Fruit fly (Drosophila melanogaster) whole organism, wandering third instar larva: ENCODE results near the gene CG14854.

Source experiments
- CG32264 ChIP-seq: fragments of 200-800 bp; sonication (Bioruptor generic); optimal IDR thresholded peaks from 2 replicates; lab custom pipeline; 2016; ENCODE audit warnings: missing biosample characterization, missing genetic modification characterization
- CG9705 ChIP-seq: fragments of 200-800 bp; sonication (Bioruptor generic); optimal IDR thresholded peaks from 2 replicates; lab custom pipeline; 2018; ENCODE audit warnings: missing biosample characterization, mild to moderate bottlenecking, missing genetic modification characterization
- CrebA ChIP-seq: fragments of 200-800 bp; sonication (Bioruptor generic); optimal IDR thresholded peaks from 2 replicates; lab custom pipeline; 2016; ENCODE audit warnings: missing biosample characterization, mild to moderate bottlenecking, missing genetic modification characterization, borderline replicate concordance
- Dif ChIP-seq: fragments of 200-275, 200-300 bp; sonication (Bioruptor generic); optimal IDR thresholded peaks from 2 replicates; lab custom pipeline; 2018; ENCODE audit warnings: missing biosample characterization, missing genetic modification characterization; ENCODE audit not compliant: partially characterized antibody
- HLH106 ChIP-seq: fragments of 200-800 bp; optimal IDR thresholded peaks from 3 replicates; lab custom pipeline; 2019; ENCODE audit warnings: missing biosample characterization, mild to moderate bottlenecking, missing genetic modification characterization, moderate library complexity
- Hnf4 ChIP-seq: fragments of 200-800 bp; sonication (Bioruptor generic); optimal IDR thresholded peaks from 2 replicates; lab custom pipeline; 2016; ENCODE audit warnings: missing biosample characterization, mild to moderate bottlenecking, missing genetic modification characterization
- Hr83 ChIP-seq: fragments of 200-300 bp; sonication (Bioruptor generic); optimal IDR thresholded peaks from 2 replicates; lab custom pipeline; 2016; ENCODE audit warnings: missing biosample characterization, mild to moderate bottlenecking, missing genetic modification characterization, moderate library complexity; ENCODE audit not compliant: poor library complexity, severe bottlenecking
- Jra ChIP-seq: sonication (Bioruptor generic); optimal IDR thresholded peaks from 2 replicates; lab custom pipeline; 2016; ENCODE audit warnings: missing biosample characterization, missing genetic modification characterization
- Mio ChIP-seq: sonication (Bioruptor generic); optimal IDR thresholded peaks from 2 replicates; lab custom pipeline; 2016; ENCODE audit warnings: missing biosample characterization, missing genetic modification characterization
- Myc ChIP-seq: fragments of >200 bp; optimal IDR thresholded peaks from 2 replicates; lab custom pipeline; 2017
- N ChIP-seq: fragments of >200 bp; optimal IDR thresholded peaks from 2 replicates; lab custom pipeline; 2018; ENCODE audit warnings: missing biosample characterization, missing external identifiers, missing genetic modification characterization
- OdsH ChIP-seq: fragments of 200-800 bp; sonication (Bioruptor generic); optimal IDR thresholded peaks from 2 replicates; lab custom pipeline; 2016; ENCODE audit warnings: missing biosample characterization, mild to moderate bottlenecking, missing genetic modification characterization
- Sp1 ChIP-seq: fragments of 200-800 bp; sonication (Bioruptor generic); optimal IDR thresholded peaks from 3 replicates; lab custom pipeline; 2019; ENCODE audit warnings: missing biosample characterization, mild to moderate bottlenecking, missing genetic modification characterization, moderate library complexity
- br ChIP-seq: fragments of 200-800 bp; sonication (Bioruptor generic); optimal IDR thresholded peaks from 2 replicates; lab custom pipeline; 2016; ENCODE audit warnings: missing biosample characterization, missing genetic modification characterization
- dmrt93B ChIP-seq: fragments of 200-800 bp; sonication (Bioruptor generic); optimal IDR thresholded peaks from 2 replicates; lab custom pipeline; 2018; ENCODE audit warnings: missing biosample characterization, mild to moderate bottlenecking, missing genetic modification characterization
- dsf ChIP-seq: sonication (Bioruptor generic); optimal IDR thresholded peaks from 2 replicates; lab custom pipeline; 2016; ENCODE audit warnings: missing biosample characterization, missing genetic modification characterization, borderline replicate concordance
- ey ChIP-seq: fragments of 200-800 bp; sonication (Bioruptor generic); optimal IDR thresholded peaks from 2 replicates; lab custom pipeline; 2016; ENCODE audit warnings: missing biosample characterization, missing genetic modification characterization
- foxo ChIP-seq, 2 experiments: fragments of 200-800 bp; sonication (Bioruptor generic); optimal IDR thresholded peaks; 2 replicates in 1 of 2; 3 replicates in 1 of 2; lab custom pipeline; 2016 to 2017; ENCODE audit warnings: missing biosample characterization in 2 of 2, missing genetic modification characterization in 2 of 2
- fru ChIP-seq: fragments of 200-800 bp; sonication (Bioruptor generic); optimal IDR thresholded peaks from 3 replicates; lab custom pipeline; 2016; ENCODE audit warnings: missing biosample characterization, mild to moderate bottlenecking, missing genetic modification characterization
- h ChIP-seq: fragments of 200-800 bp; sonication (Bioruptor generic); optimal IDR thresholded peaks from 3 replicates; lab custom pipeline; 2016; ENCODE audit warnings: missing biosample characterization, mild to moderate bottlenecking, missing genetic modification characterization
- jim ChIP-seq: fragments of 175-275, 200-325 bp; sonication (Bioruptor generic); optimal IDR thresholded peaks from 2 replicates; lab custom pipeline; 2016; ENCODE audit warnings: missing biosample characterization, mild to moderate bottlenecking, missing genetic modification characterization
- pan ChIP-seq: fragments of >200 bp; optimal IDR thresholded peaks from 2 replicates; lab custom pipeline; 2017
- psq ChIP-seq: fragments of 200-800 bp; sonication (Bioruptor generic); optimal IDR thresholded peaks from 3 replicates; lab custom pipeline; 2017; ENCODE audit warnings: missing biosample characterization, mild to moderate bottlenecking, missing genetic modification characterization, moderate library complexity
- rgr ChIP-seq: fragments of 200-800 bp; sonication (Bioruptor generic); optimal IDR thresholded peaks from 3 replicates; lab custom pipeline; 2016; ENCODE audit warnings: missing biosample characterization, mild to moderate bottlenecking, missing genetic modification characterization
- sage ChIP-seq: fragments of 200-800 bp; sonication (Bioruptor generic); optimal IDR thresholded peaks from 2 replicates; lab custom pipeline; 2016; ENCODE audit warnings: missing biosample characterization, mild to moderate bottlenecking, missing genetic modification characterization
- sv ChIP-seq: fragments of 200-800 bp; sonication (Bioruptor generic); optimal IDR thresholded peaks from 3 replicates; lab custom pipeline; 2016; ENCODE audit warnings: missing biosample characterization, missing genetic modification characterization
- tai ChIP-seq: sonication (Bioruptor generic); optimal IDR thresholded peaks from 2 replicates; lab custom pipeline; 2016; ENCODE audit warnings: missing biosample characterization, missing genetic modification characterization
- woc ChIP-seq: sonication (Bioruptor generic); optimal IDR thresholded peaks from 2 replicates; lab custom pipeline; 2016; ENCODE audit warnings: missing biosample characterization, mild to moderate bottlenecking, missing genetic modification characterization

Gene CG14854

DNA sequence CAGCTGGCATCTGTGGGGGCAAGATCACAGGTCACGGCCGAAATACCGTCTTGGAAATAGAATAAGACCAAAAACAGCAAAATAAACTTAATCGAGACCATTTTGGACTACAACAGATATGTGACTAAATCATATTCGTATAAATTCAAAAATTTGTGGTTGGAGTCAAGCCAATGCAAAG lies 16.5 kb upstream of the CG14854 start, which contains the start of gene CG44094:
Gene CG44094 (minus strand): TSS at position 101 of the 181 bp plus-strand sequence.
- TF ChIP-seq tai (GFP tag; lab: Kevin White, UChicago), result no peak
- TF ChIP-seq foxo (GFP tag; optimal IDR thresholded peaks at IDR 0.05; lab: Kevin White, UChicago), result no peak
- no peak for TF ChIP-seq CrebA (GFP tag; lab: Kevin White, UChicago)
- TF ChIP-seq Hr83 (GFP tag; lab: Kevin White, UChicago), result no peak

DNA sequence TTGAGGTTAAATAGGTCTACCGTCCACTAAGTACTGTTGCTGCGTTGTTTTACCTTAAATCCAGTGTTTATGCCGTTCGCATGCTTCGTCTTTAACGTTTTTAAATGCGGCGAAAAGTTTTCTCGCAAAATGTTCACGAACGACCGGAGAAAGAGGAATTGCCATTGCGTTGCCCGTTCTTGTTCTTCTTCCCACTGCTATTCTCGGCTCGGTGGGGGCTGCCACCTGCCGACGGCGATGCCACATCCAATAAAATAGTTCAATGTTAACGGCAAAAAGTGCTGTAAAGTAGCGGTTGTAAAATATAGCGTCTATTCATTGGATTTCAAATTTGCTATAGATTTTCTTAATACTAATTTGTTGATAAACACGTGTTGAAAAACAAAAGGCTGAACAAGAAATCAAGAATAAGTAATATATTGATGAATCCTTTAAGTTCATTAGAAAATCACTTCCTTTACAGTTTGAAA lies 15.9 kb upstream of the CG14854 start, which contains the start of gene CG7987:
Gene CG7987 (minus strand): TSS at position 170 of the 470 bp plus-strand sequence.
- peak in 1 of 2 experiments; percentile 37 for TF ChIP-seq foxo (GFP tag; optimal IDR thresholded peaks at IDR 0.05; lab: Kevin White, UChicago)
- TF ChIP-seq h, result peak; percentile 36
- peak; percentile 95 for TF ChIP-seq psq
- no peak for TF ChIP-seq dmrt93B
- TF ChIP-seq tai (GFP tag; lab: Kevin White, UChicago), result no peak
- no peak for TF ChIP-seq HLH106 (tag; lab: Kevin White, UChicago)
- TF ChIP-seq CG32264 (GFP tag; lab: Kevin White, UChicago), result no peak
- peak; percentile 27 for TF ChIP-seq rgr (GFP tag; lab: Kevin White, UChicago)
- TF ChIP-seq Hr83 (GFP tag; lab: Kevin White, UChicago), result peak; percentile 7

dm6 chr3R:14574962-14575717 lies 15.3 kb upstream of the CG14854 start:
- TF ChIP-seq dmrt93B, result peak; percentile 61
- TF ChIP-seq OdsH (GFP tag; lab: Kevin White, UChicago), result peak; percentile 75
- TF ChIP-seq Mio (GFP tag; lab: Kevin White, UChicago), result no peak
- no peak for TF ChIP-seq pan
- peak; percentile 50 for TF ChIP-seq sv (GFP tag; lab: Kevin White, UChicago)
- peak in 1 of 2 experiments; percentile 86 for TF ChIP-seq foxo (GFP tag; optimal IDR thresholded peaks at IDR 0.05; lab: Kevin White, UChicago)
- peak; percentile 69 for TF ChIP-seq ey (GFP tag; lab: Kevin White, UChicago)
- peak; percentile 60 for TF ChIP-seq fru (GFP tag; lab: Kevin White, UChicago)
- TF ChIP-seq Sp1 (GFP tag; lab: Kevin White, UChicago), result peak; percentile 70
- peak; percentile 74 for TF ChIP-seq HLH106 (tag; lab: Kevin White, UChicago)
- peak; percentile 74 for TF ChIP-seq rgr (GFP tag; lab: Kevin White, UChicago)
- peak; percentile 66 for TF ChIP-seq Hnf4 (GFP tag; lab: Kevin White, UChicago)
- TF ChIP-seq N (GFP tag; lab: Kevin White, UChicago), result no peak
- peak; percentile 94 for TF ChIP-seq psq
- no peak for TF ChIP-seq tai (GFP tag; lab: Kevin White, UChicago)
- TF ChIP-seq br (GFP tag; lab: Kevin White, UChicago), result peak; percentile 47
- TF ChIP-seq h, result peak; percentile 61
- TF ChIP-seq dsf (GFP tag; lab: Kevin White, UChicago), result peak; percentile 14
- TF ChIP-seq woc (GFP tag; lab: Kevin White, UChicago), result peak; percentile 68
- TF ChIP-seq Jra (GFP tag; lab: Kevin White, UChicago), result peak; percentile 65
- no peak for TF ChIP-seq CG9705 (GFP tag; lab: Kevin White, UChicago)
- TF ChIP-seq jim (GFP tag; lab: Kevin White, UChicago), result no peak
- no peak for TF ChIP-seq Dif (GFP tag; lab: Kevin White, UChicago)
- peak; percentile 87 for TF ChIP-seq Myc

DNA sequence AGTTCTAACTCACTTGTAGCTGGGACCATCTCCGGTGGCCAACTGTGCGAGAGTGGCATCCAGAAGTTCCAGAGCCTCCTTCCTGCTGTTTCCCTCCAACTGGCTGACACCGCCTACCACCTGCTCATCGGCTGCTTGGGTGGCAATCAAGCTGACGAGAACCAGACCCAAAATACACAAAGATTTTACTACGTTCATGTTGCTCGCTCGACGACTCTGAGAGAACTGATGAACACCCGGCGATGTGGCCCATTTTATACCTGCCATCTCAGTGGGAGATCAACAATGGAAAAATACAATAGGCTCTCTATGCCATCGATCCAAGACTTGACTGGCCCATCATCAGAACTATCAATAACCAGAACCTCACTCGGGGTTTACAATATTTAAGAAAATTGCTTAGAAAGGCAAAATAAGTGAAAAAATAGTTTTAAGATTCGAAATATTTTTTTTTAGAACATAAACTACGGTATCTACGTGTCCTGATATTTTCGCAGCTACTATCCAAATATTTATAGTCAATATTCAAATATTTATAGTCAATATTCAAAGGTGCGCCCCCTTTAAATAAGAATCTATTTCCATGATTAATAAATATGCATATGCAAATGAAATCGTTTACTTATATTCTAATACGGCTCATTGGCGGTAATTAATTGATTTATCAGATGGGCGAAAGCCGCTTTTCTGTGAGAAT lies 9.7 kb upstream of the CG14854 start, which contains the start of gene Cys:
Gene Cys (minus strand): TSS at position 234 of the 697 bp plus-strand sequence.
- TF ChIP-seq rgr (GFP tag; lab: Kevin White, UChicago) (peak; percentile 3), woc (GFP tag; lab: Kevin White, UChicago) (no peak), sage (no peak), Dif (GFP tag; lab: Kevin White, UChicago) (peak; percentile 69), Hnf4 (GFP tag; lab: Kevin White, UChicago) (peak; percentile 11)
